Worm (Caenorhabditis elegans) whole organism, late embryonic: Measurements from ENCODE around the gene srbc-58.

Experiments
- dmd-4 ChIP-seq: sonication (generic microtip); optimal IDR thresholded peaks from 2 replicates; lab custom pipeline; 2016; ENCODE audit warnings: borderline replicate concordance, missing genetic modification characterization, missing compliant biosample characterization
- hlh-30 ChIP-seq: sonication (generic microtip); optimal IDR thresholded peaks from 2 replicates; lab custom pipeline; 2017; ENCODE audit warnings: antibody characterized with exemption, missing genetic modification characterization, missing compliant biosample characterization; ENCODE audit not compliant: insufficient read depth
- pros-1 ChIP-seq: fragments of 150-350 bp; optimal IDR thresholded peaks from 2 replicates; lab custom pipeline; 2014; ENCODE audit warnings: missing biosample characterization, missing genetic modification reagents, missing genetic modification characterization

DNA sequence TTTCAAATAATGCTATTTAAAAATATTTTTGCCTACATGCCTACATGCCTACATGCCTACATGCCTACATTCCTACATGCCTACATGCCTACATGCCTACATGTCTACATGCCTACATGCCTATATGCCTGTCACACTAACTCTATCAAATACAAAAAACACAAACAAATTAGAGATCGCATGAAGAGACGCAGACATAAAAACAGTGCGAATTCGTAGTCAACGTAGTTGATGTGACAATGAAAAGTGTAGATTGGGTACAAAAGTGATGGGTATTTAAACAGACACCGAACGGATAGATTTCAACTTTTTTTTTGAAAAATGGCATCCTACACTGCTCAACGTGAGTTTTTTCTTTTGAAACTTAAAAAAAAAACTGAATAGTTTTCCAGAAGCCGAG, 2.5 kb downstream of the srbc-58 start, which contains the start of gene R09E12.9:
- TF ChIP-seq dmd-4 (tag; lab: Kevin White, UChicago) (no peak), hlh-30 (tag; lab: Kevin White, UChicago) (no peak), pros-1 (tag; lab: Kevin White, UChicago) (no peak)
